Worm (Caenorhabditis elegans): ENCODE results near the gene Y45F3A.1.

Gene Y45F3A.1

ce11 chrIII:10533310-10533709 lies 28.4 kb downstream of the Y45F3A.1 start:
- TF ChIP-seq him-1 (tag; optimal IDR thresholded peaks at IDR 0.05), result no peak
- no peak for TF ChIP-seq W03F9.2 (tag; optimal IDR thresholded peaks at IDR 0.05)
- no peak for TF ChIP-seq dao-5 (tag; optimal IDR thresholded peaks at IDR 0.05)

DNA sequence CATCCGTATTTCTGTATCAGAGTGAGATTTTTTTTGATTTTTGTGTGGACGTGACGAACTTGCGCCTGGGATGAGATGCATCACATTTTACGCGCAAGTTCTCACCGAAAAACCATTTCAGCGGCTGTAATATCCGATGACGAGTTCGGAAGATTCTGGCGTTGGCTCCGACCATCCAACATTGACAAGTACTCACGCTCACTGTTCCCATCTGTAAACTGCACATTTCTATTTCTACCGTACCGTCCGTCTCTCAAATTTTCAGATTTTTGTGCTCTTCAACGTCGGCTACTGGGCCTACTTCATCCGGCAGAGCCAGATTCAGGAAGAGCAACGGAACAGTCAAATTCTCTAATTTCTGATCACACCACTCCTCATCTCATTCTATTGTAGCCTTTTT lies 34.3 kb downstream of the Y45F3A.1 start:
- no peak for TF ChIP-seq W03F9.2 (tag; optimal IDR thresholded peaks at IDR 0.05)
- no peak for TF ChIP-seq him-1 (tag; optimal IDR thresholded peaks at IDR 0.05)
- TF ChIP-seq dao-5 (tag; optimal IDR thresholded peaks at IDR 0.05), result no peak

- TF ChIP-seq W03F9.2 (tag; optimal IDR thresholded peaks at IDR 0.05), result no peak
- no peak for TF ChIP-seq dao-5 (tag; optimal IDR thresholded peaks at IDR 0.05)
- no peak for TF ChIP-seq him-1 (tag; optimal IDR thresholded peaks at IDR 0.05)
Observed at ce11 chrIII:10525927-10526326, 35.8 kb downstream of the Y45F3A.1 start.

DNA sequence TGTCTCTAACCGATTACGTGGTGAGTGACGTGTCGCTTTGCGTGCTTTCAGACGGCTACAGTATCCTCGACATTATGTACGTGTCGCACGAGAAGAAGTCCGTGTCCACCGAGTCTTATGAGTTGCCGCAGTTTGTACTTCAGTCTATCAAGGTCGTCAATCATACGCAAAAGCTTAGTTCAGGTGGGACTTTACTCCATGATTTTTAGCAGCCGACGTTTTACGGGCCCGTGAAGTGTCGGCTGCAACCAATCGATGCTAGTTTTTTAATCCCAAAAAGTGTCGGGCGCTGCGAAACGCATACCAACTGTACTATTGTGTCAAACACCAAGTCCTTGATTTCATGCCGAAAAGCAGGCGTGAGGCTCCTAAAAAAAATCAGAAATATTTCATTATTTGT lies 36.9 kb downstream of the Y45F3A.1 start:
- TF ChIP-seq dao-5 (tag; optimal IDR thresholded peaks at IDR 0.05), result no peak
- no peak for TF ChIP-seq him-1 (tag; optimal IDR thresholded peaks at IDR 0.05)
- TF ChIP-seq W03F9.2 (tag; optimal IDR thresholded peaks at IDR 0.05), result no peak

ce11 chrIII:10523025-10523424 lies 38.7 kb downstream of the Y45F3A.1 start:
- TF ChIP-seq dao-5 (tag; optimal IDR thresholded peaks at IDR 0.05) (no peak), W03F9.2 (tag; optimal IDR thresholded peaks at IDR 0.05) (no peak), him-1 (tag; optimal IDR thresholded peaks at IDR 0.05) (no peak)

DNA sequence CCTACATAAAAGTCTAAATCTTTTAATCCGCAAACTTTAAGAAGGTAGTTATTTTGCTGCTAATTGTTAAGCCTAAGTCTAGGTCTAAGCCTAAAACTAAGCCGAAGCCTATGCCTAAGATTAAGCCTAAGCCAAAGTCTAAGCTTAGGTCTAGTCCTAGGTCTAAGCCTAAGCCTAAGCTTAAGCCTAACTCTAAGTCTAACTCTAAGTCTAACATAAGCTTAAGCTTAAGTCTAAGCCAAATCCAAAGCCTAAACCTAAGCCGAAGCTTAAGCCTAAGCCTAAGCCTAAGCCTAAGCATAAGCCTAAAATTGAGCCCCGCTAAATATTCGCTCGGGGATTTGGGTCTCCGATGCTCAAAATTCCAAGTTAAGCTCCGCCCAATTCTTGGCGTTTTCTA lies 40.5 kb downstream of the Y45F3A.1 start:
- TF ChIP-seq W03F9.2 (tag; optimal IDR thresholded peaks at IDR 0.05), result no peak
- TF ChIP-seq dao-5 (tag; optimal IDR thresholded peaks at IDR 0.05), result no peak
- TF ChIP-seq him-1 (tag; optimal IDR thresholded peaks at IDR 0.05), result no peak

DNA sequence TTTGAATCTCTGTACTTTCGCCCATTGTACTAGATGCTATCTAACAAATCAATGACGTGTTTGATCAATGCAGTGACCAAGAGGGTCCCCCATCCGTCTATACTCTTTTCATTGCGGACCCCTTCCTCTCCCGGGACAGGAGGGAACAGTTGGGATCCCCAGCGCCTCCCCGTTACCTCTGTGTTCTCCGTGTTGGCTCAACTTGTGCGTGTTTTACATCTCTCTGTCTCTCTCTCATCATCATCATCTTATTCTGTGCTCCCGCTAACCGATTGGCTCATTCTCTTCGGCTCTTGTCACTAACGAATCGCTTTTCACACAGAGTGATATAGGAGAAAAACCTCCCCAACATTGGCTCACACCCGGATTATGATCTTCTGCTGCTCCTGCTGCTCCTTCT lies 41.2 kb downstream of the Y45F3A.1 start, which contains the start of gene unc-49:
Gene unc-49, plus strand, starts transcription at position 240 of the 400 bp plus-strand sequence.
- TF ChIP-seq him-1 (tag; optimal IDR thresholded peaks at IDR 0.05) (no peak), dao-5 (tag; optimal IDR thresholded peaks at IDR 0.05) (no peak), W03F9.2 (tag; optimal IDR thresholded peaks at IDR 0.05) (no peak)

- no peak for TF ChIP-seq dao-5 (tag; optimal IDR thresholded peaks at IDR 0.05)
- TF ChIP-seq W03F9.2 (tag; optimal IDR thresholded peaks at IDR 0.05), result no peak
- TF ChIP-seq him-1 (tag; optimal IDR thresholded peaks at IDR 0.05), result no peak
Observed at ce11 chrIII:10519615-10520014, 42.1 kb downstream of the Y45F3A.1 start.

DNA sequence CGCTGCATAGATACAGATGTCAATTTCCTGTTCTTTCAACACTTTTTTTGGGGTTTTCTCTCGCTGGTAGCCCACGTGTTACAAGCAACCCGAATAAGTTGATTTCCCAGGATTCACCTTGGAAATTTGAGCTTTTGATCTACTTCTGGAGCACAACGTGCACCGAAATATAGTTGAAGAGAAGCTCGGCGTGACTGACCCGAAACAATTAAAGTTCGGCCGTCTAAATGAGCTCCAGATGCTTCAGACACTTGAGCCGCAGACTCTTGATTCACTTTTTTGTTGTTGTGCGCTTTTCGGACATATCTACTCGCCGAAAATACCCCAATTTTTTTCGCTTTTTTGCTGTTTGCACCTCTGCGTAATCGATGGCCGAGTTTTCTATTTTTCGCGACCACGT lies 42.8 kb downstream of the Y45F3A.1 start:
- TF ChIP-seq W03F9.2 (tag; optimal IDR thresholded peaks at IDR 0.05) (no peak), him-1 (tag; optimal IDR thresholded peaks at IDR 0.05) (no peak), dao-5 (tag; optimal IDR thresholded peaks at IDR 0.05) (no peak)

ce11 chrIII:10515751-10516150 lies 46.0 kb downstream of the Y45F3A.1 start:
- no peak for TF ChIP-seq W03F9.2 (tag; optimal IDR thresholded peaks at IDR 0.05)

- no peak for TF ChIP-seq dao-5 (tag; optimal IDR thresholded peaks at IDR 0.05)
- TF ChIP-seq W03F9.2 (tag; optimal IDR thresholded peaks at IDR 0.05), result no peak
- TF ChIP-seq him-1 (tag; optimal IDR thresholded peaks at IDR 0.05), result no peak
Observed at ce11 chrIII:10512570-10512969, 49.1 kb downstream of the Y45F3A.1 start.

Measured in whole organism, L4/young adult.